Worm (Caenorhabditis elegans): ENCODE results near the gene ptpn-22.
A peak's percentile ranks its signal among the peaks of the same experiment; 100 is the strongest.

The ptpn-22 gene

ce11 chrIV:1708426-1708826 lies 31.6 kb downstream of the ptpn-22 start (continued):
- TF ChIP-seq daf-19 (GFP tag; conservative IDR thresholded peaks at IDR 0.05) = no peak
- TF ChIP-seq dpl-1 (GFP tag; optimal IDR thresholded peaks at IDR 0.05) = no peak
- TF ChIP-seq nhr-102 (tag; optimal IDR thresholded peaks at IDR 0.05) = no peak
- no peak for TF ChIP-seq attf-4 (tag; optimal IDR thresholded peaks at IDR 0.05)
- peak; percentile 46 for TF ChIP-seq T26A8.4 (GFP tag; IDR thresholded peaks at IDR 0.05)
- no peak for TF ChIP-seq ztf-7 (tag; optimal IDR thresholded peaks at IDR 0.05)
- TF ChIP-seq nhr-111 (GFP tag; optimal IDR thresholded peaks at IDR 0.05) = no peak
- TF ChIP-seq lsy-2 (tag; optimal IDR thresholded peaks at IDR 0.05) = no peak
- peak; percentile 65; the same call in 1 of the 2 replicates for TF ChIP-seq pha-4 (GFP tag; IDR thresholded peaks at IDR 0.05)
- TF ChIP-seq pha-4 (tag; optimal IDR thresholded peaks at IDR 0.05) = no peak
- TF ChIP-seq dmd-8 (GFP tag; IDR thresholded peaks at IDR 0.05) = 0 out of 2 replicates have a peak, but pooled peaks have one; percentile 53
- TF ChIP-seq snpc-4 (tag; optimal IDR thresholded peaks at IDR 0.05) = no peak
- no peak for TF ChIP-seq jun-1 (tag; optimal IDR thresholded peaks at IDR 0.05)
- no peak for TF ChIP-seq nhr-28 (tag; optimal IDR thresholded peaks at IDR 0.05)
- TF ChIP-seq egl-43 (GFP tag; IDR thresholded peaks at IDR 0.05) = no peak; the same call in 1 of the 2 replicates
- TF ChIP-seq zfp-2 (tag; optimal IDR thresholded peaks at IDR 0.05) = no peak
- TF ChIP-seq nhr-25 (tag; optimal IDR thresholded peaks at IDR 0.05; ENCODE audit: borderline replicate concordance, insufficient read depth) = peak; percentile 5
- TF ChIP-seq D1046.2 (GFP tag; IDR thresholded peaks at IDR 0.05) = no peak
- TF ChIP-seq Y48G9A.11 (GFP tag; IDR thresholded peaks at IDR 0.05) = 0 out of 2 replicates have a peak, but pooled peaks have one; percentile 37
- TF ChIP-seq sdz-12 (GFP tag; optimal IDR thresholded peaks at IDR 0.05) = no peak
- TF ChIP-seq Y5F2A.4 (GFP tag; optimal IDR thresholded peaks at IDR 0.05) = no peak
- TF ChIP-seq lin-29 (GFP tag; IDR thresholded peaks at IDR 0.05) = no peak
- peak; percentile 44 for TF ChIP-seq dve-1 (tag; optimal IDR thresholded peaks at IDR 0.05; ENCODE audit: insufficient read depth)
- TF ChIP-seq nhr-48 (tag; optimal IDR thresholded peaks at IDR 0.05) = peak; percentile 5
- TF ChIP-seq madf-9 (GFP tag; conservative IDR thresholded peaks at IDR 0.05) = no peak
- peak; percentile 67 for TF ChIP-seq ama-1 (optimal IDR thresholded peaks at IDR 0.05)
- TF ChIP-seq lin-38 (GFP tag; IDR thresholded peaks at IDR 0.05) = peak; percentile 67
- no peak for TF ChIP-seq lin-15B (tag; optimal IDR thresholded peaks at IDR 0.05)
- no peak for TF ChIP-seq unc-39 (tag; optimal IDR thresholded peaks at IDR 0.05)
- no peak for TF ChIP-seq daf-8 (GFP tag; IDR thresholded peaks at IDR 0.05)
- no peak for TF ChIP-seq ceh-28 (tag; optimal IDR thresholded peaks at IDR 0.05)
- no peak for TF ChIP-seq nhr-10 (tag; optimal IDR thresholded peaks at IDR 0.05)
- no peak for TF ChIP-seq daf-16 (GFP tag; optimal IDR thresholded peaks at IDR 0.05)
- peak; percentile 30 for TF ChIP-seq daf-16 (tag; optimal IDR thresholded peaks at IDR 0.05)
- no peak for TF ChIP-seq nhr-42 (GFP tag; IDR thresholded peaks at IDR 0.05)
- TF ChIP-seq zfp-3 (GFP tag; conservative IDR thresholded peaks at IDR 0.05) = no peak
- TF ChIP-seq F26F4.8 (GFP tag; conservative IDR thresholded peaks at IDR 0.05) = no peak
- no peak for TF ChIP-seq lin-1 (GFP tag; IDR thresholded peaks at IDR 0.05)
- TF ChIP-seq ceh-32 (tag; optimal IDR thresholded peaks at IDR 0.05; ENCODE audit: poor library complexity) = no peak
- no peak for TF ChIP-seq pqm-1 (tag; optimal IDR thresholded peaks at IDR 0.05)
- no peak for TF ChIP-seq mdt-29 (GFP tag; IDR thresholded peaks at IDR 0.05)
- no peak for TF ChIP-seq ceh-20 (GFP tag; IDR thresholded peaks at IDR 0.05)
- peak; percentile 20 for TF ChIP-seq duxl-1 (tag; optimal IDR thresholded peaks at IDR 0.05; ENCODE audit: poor library complexity)
- peak; percentile 35 for TF ChIP-seq lin-13 (GFP tag; optimal IDR thresholded peaks at IDR 0.05)
- TF ChIP-seq fkh-10 (GFP tag; optimal IDR thresholded peaks at IDR 0.05) = no peak
- no peak for TF ChIP-seq ctbp-1 (GFP tag; IDR thresholded peaks at IDR 0.05)
- TF ChIP-seq zag-1 (tag; optimal IDR thresholded peaks at IDR 0.05) = no peak
- no peak for TF ChIP-seq aha-1 (tag)
- no peak for TF ChIP-seq lim-7 (GFP tag; IDR thresholded peaks at IDR 0.05)
- no peak for TF ChIP-seq cey-2 (tag; optimal IDR thresholded peaks at IDR 0.05; ENCODE audit: borderline replicate concordance, insufficient read depth)
- TF ChIP-seq unc-130 (GFP tag; optimal IDR thresholded peaks at IDR 0.05) = no peak
- no peak for TF ChIP-seq ceh-82 (tag; optimal IDR thresholded peaks at IDR 0.05)
- TF ChIP-seq saeg-2 (GFP tag; IDR thresholded peaks at IDR 0.05) = no peak
